Worm (Caenorhabditis elegans) whole organism, midembryonic: Measurements from ENCODE around the gene srh-207.

ENCODE experiments used
- T22C8.4 ChIP-seq: fragments of 200-800 bp; sonication (Bioruptor generic); IDR thresholded peaks from 2 replicates; pipeline ENCODE4 v1.3.6; 2022; ENCODE audit warnings: missing genetic modification characterization, missing compliant biosample characterization
- flt-1 ChIP-seq: fragments of 200-800 bp; sonication (Bioruptor generic); IDR thresholded peaks from 2 replicates; pipeline ENCODE4 v1.3.6; 2022; ENCODE audit warnings: missing genetic modification characterization, missing compliant biosample characterization
- ztf-29 ChIP-seq: fragments of 200-800 bp; sonication (Bioruptor generic); IDR thresholded peaks from 2 replicates; pipeline ENCODE4 v1.3.6; 2022; ENCODE audit warnings: missing genetic modification reagents, missing genetic modification characterization, missing compliant biosample characterization

DNA sequence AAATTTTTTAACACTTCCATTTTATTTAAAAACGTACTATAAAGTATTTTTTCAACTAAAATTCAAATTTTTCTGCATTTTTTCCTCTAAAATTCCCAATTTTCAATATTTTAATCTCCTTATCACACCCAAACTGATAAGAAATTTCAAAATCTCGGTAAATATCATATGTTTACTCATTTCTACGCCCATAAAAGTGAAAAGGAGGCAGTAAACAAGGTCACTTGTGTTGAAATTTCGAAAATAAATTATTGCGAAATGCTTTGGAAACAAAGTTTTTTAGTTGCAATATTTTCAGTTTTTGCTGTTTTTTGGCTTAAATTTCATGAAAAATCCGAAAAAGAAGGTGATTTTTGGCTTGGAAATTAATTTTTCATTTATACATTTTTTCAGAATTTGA, 38.5 kb downstream of the srh-207 start, which contains the start of gene C08E8.4:
- TF ChIP-seq ztf-29 (GFP tag; lab: Robert Waterston, UW) (no peak), T22C8.4 (no peak), flt-1 (GFP tag; lab: Robert Waterston, UW) (no peak)
